Worm (Caenorhabditis elegans) whole organism, L4 larva: Measurements from ENCODE around the gene lon-3.

Source experiments
- ces-1 ChIP-seq: fragments of 150-350 bp; sonication (generic microtip); optimal IDR thresholded peaks from 4 replicates; lab custom pipeline; 2014; ENCODE audit warnings: missing biosample characterization, missing genetic modification reagents, missing genetic modification characterization
- lin-29 ChIP-seq: fragments of 200-800 bp; sonication (Bioruptor generic); IDR thresholded peaks from 2 replicates; pipeline ENCODE4 v1.3.6; 2022; ENCODE audit warnings: missing genetic modification reagents, missing genetic modification characterization, missing compliant biosample characterization
- lin-39 ChIP-seq: fragments of 150-350 bp; optimal IDR thresholded peaks from 2 replicates; lab custom pipeline; 2014; ENCODE audit warnings: missing biosample characterization, missing genetic modification reagents, missing genetic modification characterization
- lsy-2 ChIP-seq, 2 experiments: fragments of 150-350 bp in 1 of 2; sonication (generic microtip) in 1 of 2; optimal IDR thresholded peaks; 2 replicates each; lab custom pipeline; 2014 to 2017; ENCODE audit warnings: missing biosample characterization in 2 of 2, missing genetic modification characterization in 2 of 2
- nhr-237 ChIP-seq: sonication (generic microtip); optimal IDR thresholded peaks from 2 replicates; lab custom pipeline; 2017; ENCODE audit warnings: missing biosample characterization, missing genetic modification characterization
- ztf-11 ChIP-seq: fragments of 150-350 bp; optimal IDR thresholded peaks from 2 replicates; lab custom pipeline; 2014; ENCODE audit warnings: missing biosample characterization, missing genetic modification characterization

DNA sequence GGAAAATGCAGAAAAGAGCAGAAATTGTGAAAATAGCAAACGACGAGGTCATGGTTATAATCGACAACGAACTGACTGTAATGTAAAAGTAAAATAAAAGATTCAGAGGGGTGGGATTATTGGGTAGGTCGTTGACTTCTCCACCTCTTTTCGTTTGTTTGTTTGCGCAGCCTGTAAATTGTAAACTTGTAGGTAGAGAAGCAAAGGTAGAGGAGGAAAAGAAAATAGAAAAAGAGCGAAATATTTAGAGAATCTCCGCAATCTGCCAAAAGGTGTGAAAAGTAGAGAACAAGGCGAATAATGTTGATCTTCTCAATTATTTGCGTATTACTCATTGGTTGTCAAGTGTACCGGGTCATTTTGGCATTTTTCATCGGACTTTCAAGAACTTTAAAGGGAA lies 11.1 kb downstream of the lon-3 start, which contains the start of gene ZK863.8:
- TF ChIP-seq lin-39 (no peak), nhr-237 (tag; lab: Kevin White, UChicago) (no peak), ces-1 (no peak), lin-29 (GFP tag; lab: Robert Waterston, UW) (no peak), ztf-11 (tag; lab: Kevin White, UChicago) (no peak), lsy-2 (tag; optimal IDR thresholded peaks at IDR 0.05; lab: Kevin White, UChicago) (no peak)
